Worm (Caenorhabditis elegans) whole organism, midembryonic: ENCODE measurements around the gene F46B3.9.

Experiments
- T22C8.4 ChIP-seq: fragments of 200-800 bp; sonication (Bioruptor generic); IDR thresholded peaks from 2 replicates; pipeline ENCODE4 v1.3.6; 2022; ENCODE audit warnings: missing genetic modification characterization, missing compliant biosample characterization
- cog-1 ChIP-seq: sonication (generic microtip); optimal IDR thresholded peaks from 2 replicates; lab custom pipeline; 2016; ENCODE audit warnings: missing genetic modification characterization, missing compliant biosample characterization
- flt-1 ChIP-seq: fragments of 200-800 bp; sonication (Bioruptor generic); IDR thresholded peaks from 2 replicates; pipeline ENCODE4 v1.3.6; 2022; ENCODE audit warnings: missing genetic modification characterization, missing compliant biosample characterization
- klf-2 ChIP-seq: fragments of 200-800 bp; sonication (Bioruptor generic); conservative IDR thresholded peaks from 2 replicates; pipeline ENCODE4 v1.3.6; 2022; ENCODE audit warnings: missing genetic modification reagents, missing genetic modification characterization, missing compliant biosample characterization
- med-1 ChIP-seq: sonication (generic microtip); optimal IDR thresholded peaks from 2 replicates; lab custom pipeline; 2017; ENCODE audit warnings: missing genetic modification characterization, mild to moderate bottlenecking, missing compliant biosample characterization, antibody characterized with exemption, missing genetic modification reagents; ENCODE audit not compliant: insufficient read depth
- ref-1 ChIP-seq: fragments of 200-800 bp; sonication (Bioruptor generic); conservative IDR thresholded peaks from 2 replicates; pipeline ENCODE4 v1.3.6; 2022; ENCODE audit warnings: missing genetic modification reagents, missing genetic modification characterization, missing compliant biosample characterization
- tab-1 ChIP-seq: fragments of 200-800 bp; sonication (Bioruptor generic); IDR thresholded peaks from 2 replicates; pipeline ENCODE4 v1.3.6; 2022; ENCODE audit warnings: missing genetic modification characterization, missing compliant biosample characterization
- ztf-23 ChIP-seq: fragments of 200-800 bp; sonication (Bioruptor generic); IDR thresholded peaks from 2 replicates; pipeline ENCODE4 v1.3.6; 2022; ENCODE audit warnings: missing genetic modification reagents, missing genetic modification characterization, missing compliant biosample characterization
- ztf-29 ChIP-seq: fragments of 200-800 bp; sonication (Bioruptor generic); IDR thresholded peaks from 2 replicates; pipeline ENCODE4 v1.3.6; 2022; ENCODE audit warnings: missing genetic modification reagents, missing genetic modification characterization, missing compliant biosample characterization

DNA sequence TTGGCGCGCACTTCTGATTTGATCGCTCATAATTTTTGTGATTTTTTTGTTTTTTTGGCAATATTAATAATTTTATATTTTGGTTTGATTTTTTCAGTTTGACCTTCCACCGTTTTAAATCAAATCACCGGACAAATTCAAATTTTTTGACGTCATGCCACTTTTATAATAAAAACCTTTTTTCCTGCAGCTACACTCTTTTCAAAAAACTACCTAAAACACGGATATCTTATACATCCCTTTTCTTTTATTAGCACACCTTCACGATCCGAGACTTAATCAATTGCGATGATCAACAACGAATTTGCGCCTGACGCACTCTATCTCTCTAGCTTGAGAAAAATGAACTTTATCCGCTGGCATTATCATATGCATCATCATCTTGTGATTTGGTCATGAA is 16.4 kb downstream of the F46B3.9 start, which contains the start of gene grd-2:
- TF ChIP-seq flt-1 (GFP tag; lab: Robert Waterston, UW) (no peak), ztf-23 (GFP tag; lab: Robert Waterston, UW) (no peak), cog-1 (tag; lab: Kevin White, UChicago) (no peak), T22C8.4 (GFP tag; lab: Robert Waterston, UW) (no peak), ztf-29 (GFP tag; lab: Robert Waterston, UW) (no peak), klf-2 (GFP tag; lab: Robert Waterston, UW) (no peak), med-1 (GFP tag; lab: Kevin White, UChicago) (no peak), tab-1 (GFP tag; lab: Robert Waterston, UW) (no peak), ref-1 (no peak)
